Worm (Caenorhabditis elegans): Measurements from ENCODE around the gene nhr-183.

Gene nhr-183

ce11 chrV:2264455-2264854 is at the start of gene nhr-183:
Gene nhr-183, minus strand, starts transcription at chrV:2264634.
- no peak for TF ChIP-seq blmp-1 (tag; optimal IDR thresholded peaks at IDR 0.05)
- TF ChIP-seq lin-35 (GFP tag; optimal IDR thresholded peaks at IDR 0.05): peak in 1 of 2 experiments; percentile 19
- TF ChIP-seq jun-1 (tag; optimal IDR thresholded peaks at IDR 0.05): no peak
- TF ChIP-seq C34B4.2 (tag; optimal IDR thresholded peaks at IDR 0.05): no peak
- no peak for TF ChIP-seq unc-86 (tag; optimal IDR thresholded peaks at IDR 0.05)
- no peak for TF ChIP-seq nhr-47 (tag; optimal IDR thresholded peaks at IDR 0.05)
- no peak for TF ChIP-seq nhr-12 (tag; optimal IDR thresholded peaks at IDR 0.05)
- no peak for TF ChIP-seq lin-39 (tag; optimal IDR thresholded peaks at IDR 0.05)
- no peak for TF ChIP-seq sup-37 (GFP tag; optimal IDR thresholded peaks at IDR 0.05)
- TF ChIP-seq aly-2 (tag; optimal IDR thresholded peaks at IDR 0.05): no peak
- TF ChIP-seq skn-1 (tag; optimal IDR thresholded peaks at IDR 0.05): peak; percentile 46
- no peak for TF ChIP-seq lir-3 (tag; optimal IDR thresholded peaks at IDR 0.05; ENCODE audit: poor library complexity)
- TF ChIP-seq snu-23 (GFP tag; optimal IDR thresholded peaks at IDR 0.05): no peak
- TF ChIP-seq efl-1 (optimal IDR thresholded peaks at IDR 0.05): no peak
- peak in 1 of 2 experiments; percentile 37 for TF ChIP-seq efl-1 (GFP tag; optimal IDR thresholded peaks at IDR 0.05 in 1 of 2)
- TF ChIP-seq isw-1 (GFP tag; IDR thresholded peaks at IDR 0.05): no peak
- TF ChIP-seq ceh-88 (GFP tag; IDR thresholded peaks at IDR 0.05): no peak
- TF ChIP-seq fkh-8 (tag; optimal IDR thresholded peaks at IDR 0.05): peak; percentile 10

- TF ChIP-seq nhr-19 (GFP tag; conservative IDR thresholded peaks at IDR 0.05) (no peak), elt-2 (tag; optimal IDR thresholded peaks at IDR 0.05) (peak; percentile 29), nhr-20 (tag; optimal IDR thresholded peaks at IDR 0.05) (no peak), tlp-1 (tag; optimal IDR thresholded peaks at IDR 0.05) (no peak), lin-13 (GFP tag; optimal IDR thresholded peaks at IDR 0.05) (no peak), zag-1 (tag; optimal IDR thresholded peaks at IDR 0.05) (no peak)
Measured at ce11 chrV:2308246-2308645, 43.8 kb upstream of the nhr-183 start.

ce11 chrV:2306383-2306782 is 41.9 kb upstream of the nhr-183 start:
- TF ChIP-seq efl-1 (optimal IDR thresholded peaks at IDR 0.05) (no peak), efl-1 (GFP tag; optimal IDR thresholded peaks at IDR 0.05 in 1 of 2) (peak in 1 of 2 experiments; percentile 91), C16A3.4 (tag; optimal IDR thresholded peaks at IDR 0.05) (no peak), jun-1 (tag; optimal IDR thresholded peaks at IDR 0.05) (no peak)

- TF ChIP-seq fkh-4 (tag; optimal IDR thresholded peaks at IDR 0.05; ENCODE audit: borderline replicate concordance) (no peak), elt-2 (tag; optimal IDR thresholded peaks at IDR 0.05) (no peak), nhr-47 (tag; optimal IDR thresholded peaks at IDR 0.05) (no peak), fkh-8 (tag; optimal IDR thresholded peaks at IDR 0.05) (peak; percentile 1)
Measured at ce11 chrV:2303775-2304174, 39.3 kb upstream of the nhr-183 start, which contains the start of gene irld-15. Gene irld-15, minus strand, starts transcription at chrV:2303875.

DNA sequence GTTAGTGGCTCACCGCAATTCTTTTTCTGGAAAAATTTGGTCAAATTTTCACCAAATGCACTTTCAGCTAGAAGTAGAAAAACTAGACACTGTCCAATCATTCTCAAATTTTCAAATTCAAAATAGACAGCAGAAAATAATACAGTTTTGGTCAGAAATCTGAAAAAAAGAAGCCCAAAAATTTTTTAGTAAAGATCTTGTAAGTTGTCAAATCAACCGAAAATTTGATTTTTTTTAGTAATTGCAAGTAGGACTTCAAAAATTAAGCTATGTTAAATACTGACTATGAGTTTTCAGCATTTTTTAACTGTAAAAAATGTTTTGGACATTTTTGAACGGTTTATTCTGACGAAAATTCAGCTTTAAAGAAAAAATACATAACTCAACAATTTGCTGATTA is 36.5 kb upstream of the nhr-183 start, which contains the start of gene Y19D10B.8:
Gene Y19D10B.8 (minus strand): TSS at position 101 of the 400 bp plus-strand sequence.
- TF ChIP-seq dsc-1 (tag; optimal IDR thresholded peaks at IDR 0.05) (no peak), xbp-1 (tag; optimal IDR thresholded peaks at IDR 0.05) (no peak), unc-30 (tag; optimal IDR thresholded peaks at IDR 0.05) (no peak), lin-14 (GFP tag; optimal IDR thresholded peaks at IDR 0.05) (no peak), blmp-1 (tag; optimal IDR thresholded peaks at IDR 0.05) (no peak), ets-5 (GFP tag; IDR thresholded peaks at IDR 0.05) (no peak), jun-1 (tag; optimal IDR thresholded peaks at IDR 0.05) (no peak), dpl-1 (GFP tag; optimal IDR thresholded peaks at IDR 0.05) (no peak), lin-15B (tag; optimal IDR thresholded peaks at IDR 0.05) (no peak), fos-1 (tag; optimal IDR thresholded peaks at IDR 0.05) (no peak), alr-1 (tag; optimal IDR thresholded peaks at IDR 0.05; ENCODE audit: borderline replicate concordance) (no peak), lin-13 (GFP tag; optimal IDR thresholded peaks at IDR 0.05) (no peak)

All from whole organism, L1 larva.